Worm (Caenorhabditis elegans) whole organism, mixed stage, embryonic: ENCODE results near the gene nhr-195.

Experiments used
- ces-1 ChIP-seq: fragments of 150-350 bp; optimal IDR thresholded peaks from 2 replicates; lab custom pipeline; 2014; ENCODE audit warnings: missing biosample characterization, missing genetic modification reagents, missing genetic modification characterization
- elt-3 ChIP-seq: fragments of 150-350 bp; optimal IDR thresholded peaks from 2 replicates; lab custom pipeline; 2014; ENCODE audit warnings: missing biosample characterization, missing genetic modification characterization
- ham-2 ChIP-seq: fragments of 200-800 bp; sonication (Bioruptor generic); optimal IDR thresholded peaks from 2 replicates; lab custom pipeline; 2018; ENCODE audit warnings: mild to moderate bottlenecking, missing genetic modification characterization, missing compliant biosample characterization
- lsy-2 ChIP-seq: fragments of 150-350 bp; optimal IDR thresholded peaks from 2 replicates; lab custom pipeline; 2014; ENCODE audit warnings: missing biosample characterization, missing genetic modification characterization
- mab-5 ChIP-seq: fragments of 150-350 bp; optimal IDR thresholded peaks from 2 replicates; lab custom pipeline; 2014; ENCODE audit warnings: missing biosample characterization, missing genetic modification characterization
- mep-1 ChIP-seq: fragments of 150-350 bp; optimal IDR thresholded peaks from 2 replicates; lab custom pipeline; 2017; ENCODE audit warnings: missing biosample characterization, missing genetic modification reagents, missing genetic modification characterization, inconsistent platforms
- mls-2 ChIP-seq: sonication (generic microtip); optimal IDR thresholded peaks from 2 replicates; lab custom pipeline; 2016; ENCODE audit warnings: mild to moderate bottlenecking, missing genetic modification characterization, moderate library complexity, missing compliant biosample characterization
- nhr-237 ChIP-seq: fragments of 150-350 bp; optimal IDR thresholded peaks from 2 replicates; lab custom pipeline; 2014; ENCODE audit warnings: missing biosample characterization, missing genetic modification characterization
- nhr-28 ChIP-seq: fragments of 150-350 bp; optimal IDR thresholded peaks from 2 replicates; lab custom pipeline; 2014; ENCODE audit warnings: missing biosample characterization, missing genetic modification characterization
- pha-4 ChIP-seq: fragments of 150-350 bp; optimal IDR thresholded peaks from 2 replicates; lab custom pipeline; 2018; ENCODE audit warnings: missing biosample characterization, missing genetic modification reagents, missing genetic modification characterization
- tbx-8 ChIP-seq: fragments of 200-800 bp; sonication (Bioruptor generic); optimal IDR thresholded peaks from 2 replicates; lab custom pipeline; 2018; ENCODE audit warnings: mild to moderate bottlenecking, missing genetic modification characterization, moderate library complexity, missing compliant biosample characterization
- unc-39 ChIP-seq: fragments of 150-350 bp; optimal IDR thresholded peaks from 2 replicates; lab custom pipeline; 2014; ENCODE audit warnings: missing biosample characterization, missing genetic modification characterization
- unc-62 ChIP-seq: fragments of 150-350 bp; optimal IDR thresholded peaks from 2 replicates; lab custom pipeline; 2014; ENCODE audit warnings: missing biosample characterization, missing genetic modification reagents, missing genetic modification characterization

- TF ChIP-seq mep-1 (tag; lab: Kevin White, UChicago) (no peak), nhr-28 (tag; lab: Kevin White, UChicago) (no peak), unc-62 (GFP tag; lab: Kevin White, UChicago) (no peak), unc-39 (tag; lab: Kevin White, UChicago) (no peak), pha-4 (tag; lab: Kevin White, UChicago) (no peak), ces-1 (GFP tag; lab: Kevin White, UChicago) (no peak), tbx-8 (no peak), ham-2 (GFP tag; lab: Kevin White, UChicago) (no peak), nhr-237 (tag; lab: Kevin White, UChicago) (no peak), lsy-2 (tag; lab: Kevin White, UChicago) (no peak), elt-3 (tag; lab: Kevin White, UChicago) (no peak), mab-5 (tag; lab: Kevin White, UChicago) (no peak), mls-2 (tag; lab: Kevin White, UChicago) (no peak)
Observed at ce11 chrV:8927715-8928114, 44.5 kb downstream of the nhr-195 start.
